Fruit fly (Drosophila melanogaster) Kc167 (cell line): ENCODE measurements around the gene CG32091.

Source experiments
- Myc ChIP-seq: fragments of >200 bp; optimal IDR thresholded peaks from 2 replicates; lab custom pipeline; 2017; ENCODE audit warnings: missing external identifiers
- psq ChIP-seq: fragments of >200 bp; optimal IDR thresholded peaks from 2 replicates; lab custom pipeline; 2017; ENCODE audit warnings: missing external identifiers

dm6 chr3L:11586794-11587462 is 44.3 kb upstream of the CG32091 start:
- TF ChIP-seq psq (no peak), Myc (lab: Kevin White, UChicago) (no peak)
